Fruit fly (Drosophila melanogaster) whole organism, embryonic: ENCODE results near the gene ct.

Experiments used
- Atf6 ChIP-seq: fragments of 200-800 bp; sonication (Bioruptor generic); IDR thresholded peaks from 2 replicates; pipeline ENCODE4 v1.3.6; 2022; ENCODE audit warnings: missing biosample characterization, missing genetic modification characterization
- Awh ChIP-seq: fragments of 200-800 bp; sonication (Bioruptor generic); IDR thresholded peaks from 2 replicates; pipeline ENCODE4, ENCODE4 v1.3.6; 2022; ENCODE audit warnings: missing biosample characterization, missing genetic modification characterization
- B-H1 ChIP-seq: fragments of 200-800 bp; sonication (Bioruptor generic); IDR thresholded peaks from 3 replicates; pipeline ENCODE4 v1.3.6; 2022; ENCODE audit warnings: missing biosample characterization, missing genetic modification characterization
- Bgb ChIP-seq: fragments of 200-800 bp; sonication (Bioruptor generic); IDR thresholded peaks from 2 replicates; pipeline ENCODE4 v1.3.6; 2022; ENCODE audit warnings: missing biosample characterization, missing genetic modification characterization; ENCODE audit not compliant: partially characterized antibody
- CG10959 ChIP-seq: fragments of 200-800 bp; sonication (Bioruptor generic); IDR thresholded peaks from 2 replicates; pipeline ENCODE4 v1.3.6; 2022; ENCODE audit warnings: missing biosample characterization, missing genetic modification characterization
- CG18764 ChIP-seq: fragments of 200-800 bp; sonication (Bioruptor generic); optimal IDR thresholded peaks from 3 replicates; lab custom pipeline; 2016; ENCODE audit warnings: missing biosample characterization, missing genetic modification characterization
- CG2129 ChIP-seq: fragments of 200-800 bp; sonication (Bioruptor generic); IDR thresholded peaks from 2 replicates; pipeline ENCODE4 v1.3.6; 2022; ENCODE audit warnings: missing biosample characterization, missing genetic modification characterization; ENCODE audit not compliant: partially characterized antibody
- CG34224 ChIP-seq: fragments of 200-800 bp; sonication (Bioruptor generic); IDR thresholded peaks from 3 replicates; pipeline ENCODE4 v1.3.6; 2022; ENCODE audit warnings: missing biosample characterization, missing genetic modification characterization; ENCODE audit not compliant: partially characterized antibody
- CG34376 ChIP-seq: fragments of 200-800 bp; sonication (Bioruptor generic); optimal IDR thresholded peaks from 2 replicates; lab custom pipeline; 2018; ENCODE audit warnings: missing biosample characterization, mild to moderate bottlenecking, missing genetic modification characterization
- CG3838 ChIP-seq: fragments of 200-800 bp; sonication (Bioruptor generic); optimal IDR thresholded peaks from 3 replicates; lab custom pipeline; 2016; ENCODE audit warnings: missing biosample characterization, missing genetic modification characterization
- CG42726 ChIP-seq: fragments of 200-800 bp; sonication (Bioruptor generic); IDR thresholded peaks from 2 replicates; pipeline ENCODE4 v1.3.6; 2022; ENCODE audit warnings: missing biosample characterization, missing genetic modification characterization; ENCODE audit not compliant: partially characterized antibody
- CG6683 ChIP-seq: fragments of 200-800 bp; sonication (Bioruptor generic); optimal IDR thresholded peaks from 2 replicates; lab custom pipeline; 2017; ENCODE audit warnings: missing biosample characterization, mild to moderate bottlenecking, missing genetic modification characterization, missing genetic modification reagents
- CG6689 ChIP-seq: fragments of 200-800 bp; sonication (Bioruptor generic); IDR thresholded peaks from 2 replicates; pipeline ENCODE4 v1.3.6; 2022; ENCODE audit warnings: missing biosample characterization, missing genetic modification characterization
- CG8359 ChIP-seq: fragments of 200-800 bp; sonication (Bioruptor generic); optimal IDR thresholded peaks from 2 replicates; lab custom pipeline; 2017; ENCODE audit warnings: missing biosample characterization, mild to moderate bottlenecking, missing genetic modification characterization, borderline replicate concordance
- CG9817 ChIP-seq: fragments of 200-800 bp; sonication (Bioruptor generic); optimal IDR thresholded peaks from 2 replicates; lab custom pipeline; 2018; ENCODE audit warnings: missing biosample characterization, mild to moderate bottlenecking, missing genetic modification characterization, moderate library complexity
- CG9876 ChIP-seq: fragments of 200-800 bp; sonication (Bioruptor generic); optimal IDR thresholded peaks from 2 replicates; lab custom pipeline; 2016; ENCODE audit warnings: missing biosample characterization, missing genetic modification characterization
- CG9932 ChIP-seq: fragments of 200-800 bp; sonication (Bioruptor generic); IDR thresholded peaks from 2 replicates; pipeline ENCODE4 v1.3.6; 2022; ENCODE audit warnings: missing biosample characterization, missing genetic modification characterization
- CHES-1-like ChIP-seq: fragments of 200-800 bp; sonication (Bioruptor generic); optimal IDR thresholded peaks from 2 replicates; lab custom pipeline; 2016; ENCODE audit warnings: missing biosample characterization, missing genetic modification characterization
- Dek ChIP-seq: fragments of 200-800 bp; sonication (Bioruptor generic); optimal IDR thresholded peaks from 3 replicates; lab custom pipeline; 2019; ENCODE audit warnings: missing biosample characterization, mild to moderate bottlenecking, missing genetic modification characterization, moderate library complexity
- Dip2 ChIP-seq: fragments of 200-800 bp; sonication (Bioruptor generic); IDR thresholded peaks from 2 replicates; pipeline ENCODE4 v1.3.6; 2022; ENCODE audit warnings: missing biosample characterization, missing genetic modification characterization
- E2f2 ChIP-seq: fragments of 200-800 bp; sonication (Bioruptor generic); IDR thresholded peaks from 2 replicates; pipeline ENCODE4 v1.3.6; 2022; ENCODE audit warnings: missing biosample characterization, missing genetic modification characterization
- Fer3 ChIP-seq: fragments of 200-800 bp; sonication (Bioruptor generic); optimal IDR thresholded peaks from 2 replicates; lab custom pipeline; 2018; ENCODE audit warnings: missing biosample characterization, mild to moderate bottlenecking, missing genetic modification characterization, moderate library complexity
- Hr51 ChIP-seq, 2 experiments: fragments of 200-800 bp; sonication (Bioruptor generic); optimal IDR thresholded peaks; 2 replicates in 1 of 2; 3 replicates in 1 of 2; lab custom pipeline; 2016 to 2018; ENCODE audit warnings: missing biosample characterization in 2 of 2, missing genetic modification characterization in 2 of 2, mild to moderate bottlenecking in 1 of 2, moderate library complexity in 1 of 2
- MBD-R2 ChIP-seq: fragments of 200-800 bp; sonication (Bioruptor generic); IDR thresholded peaks from 2 replicates; pipeline ENCODE4 v1.3.6; 2022; ENCODE audit warnings: missing biosample characterization, missing genetic modification characterization
- MESR4 ChIP-seq: fragments of 200-800 bp; sonication (Bioruptor generic); optimal IDR thresholded peaks from 2 replicates; lab custom pipeline; 2018; ENCODE audit warnings: missing biosample characterization, mild to moderate bottlenecking, missing genetic modification characterization, moderate library complexity
- Max ChIP-seq: fragments of 200-800 bp; sonication (Bioruptor generic); optimal IDR thresholded peaks from 2 replicates; lab custom pipeline; 2016; ENCODE audit warnings: missing biosample characterization, mild to moderate bottlenecking, missing genetic modification characterization
- Med ChIP-seq: fragments of 200-800 bp; sonication (Bioruptor generic); peaks from one replicate; lab custom pipeline; 2016; ENCODE audit warnings: missing biosample characterization, missing genetic modification characterization, mild to moderate bottlenecking, inconsistent platforms, moderate library complexity
- Rfx ChIP-seq: fragments of 200-800 bp; sonication (Bioruptor generic); IDR thresholded peaks from 2 replicates; pipeline ENCODE4 v1.3.6; 2022; ENCODE audit warnings: missing biosample characterization, missing genetic modification characterization
- Sox102F ChIP-seq: fragments of 200-800 bp; sonication (Bioruptor generic); optimal IDR thresholded peaks from 2 replicates; lab custom pipeline; 2018; ENCODE audit warnings: missing biosample characterization, mild to moderate bottlenecking, missing genetic modification characterization, moderate library complexity
- Sry-β ChIP-seq: fragments of 200-800 bp; sonication (Bioruptor generic); optimal IDR thresholded peaks from 2 replicates; lab custom pipeline; 2018; ENCODE audit warnings: missing biosample characterization, mild to moderate bottlenecking, missing genetic modification characterization, moderate library complexity
- Sry-δ ChIP-seq: fragments of 200-800 bp; sonication (Bioruptor generic); optimal IDR thresholded peaks from 2 replicates; lab custom pipeline; 2016; ENCODE audit warnings: missing biosample characterization, missing genetic modification characterization
- Tbp ChIP-seq: fragments of >200 bp; optimal IDR thresholded peaks from 2 replicates; lab custom pipeline; 2018; ENCODE audit warnings: missing biosample characterization, missing genetic modification characterization
- aop ChIP-seq: fragments of 200-800 bp; sonication (Bioruptor generic); IDR thresholded peaks from 2 replicates; pipeline ENCODE4 v1.3.6; 2022; ENCODE audit warnings: missing biosample characterization, missing genetic modification characterization
- bbx ChIP-seq: fragments of 200-800 bp; sonication (Bioruptor generic); IDR thresholded peaks from 2 replicates; pipeline ENCODE4 v1.3.6; 2022; ENCODE audit warnings: missing biosample characterization, missing genetic modification characterization; ENCODE audit not compliant: partially characterized antibody
- bcd ChIP-seq: fragments of 200-800 bp; sonication (Bioruptor generic); optimal IDR thresholded peaks from 2 replicates; lab custom pipeline; 2017; ENCODE audit warnings: missing biosample characterization, mild to moderate bottlenecking, missing genetic modification characterization
- emc ChIP-seq: fragments of 200-800 bp; sonication (Bioruptor generic); optimal IDR thresholded peaks from 2 replicates; lab custom pipeline; 2016; ENCODE audit warnings: missing biosample characterization, missing genetic modification characterization
- fd3F ChIP-seq: fragments of 200-800 bp; sonication (Bioruptor generic); optimal IDR thresholded peaks from 2 replicates; lab custom pipeline; 2018; ENCODE audit warnings: missing biosample characterization, mild to moderate bottlenecking, missing genetic modification characterization, moderate library complexity
- gcm2 ChIP-seq: fragments of 200-800 bp; sonication (Bioruptor generic); optimal IDR thresholded peaks from 2 replicates; lab custom pipeline; 2016; ENCODE audit warnings: missing biosample characterization, missing genetic modification characterization
- gro ChIP-seq: fragments of 200-800 bp; sonication (Bioruptor generic); optimal IDR thresholded peaks from 2 replicates; lab custom pipeline; 2016; ENCODE audit warnings: missing biosample characterization, missing genetic modification characterization
- hbn ChIP-seq: fragments of 200-800 bp; sonication (Bioruptor generic); IDR thresholded peaks from 2 replicates; pipeline ENCODE4 v1.3.6; 2022; ENCODE audit warnings: missing biosample characterization, missing genetic modification characterization; ENCODE audit not compliant: partially characterized antibody
- jigr1 ChIP-seq: fragments of 200-800 bp; sonication (Bioruptor generic); IDR thresholded peaks from 3 replicates; pipeline ENCODE4 v1.3.6; 2022; ENCODE audit warnings: missing biosample characterization, missing genetic modification characterization
- jumu ChIP-seq: fragments of 200-800 bp; sonication (Bioruptor generic); optimal IDR thresholded peaks from 3 replicates; lab custom pipeline; 2016; ENCODE audit warnings: missing biosample characterization, missing genetic modification characterization
- lola ChIP-seq, 3 experiments: fragments of >200 bp in 2 of 3; fragments of 200-800 bp in 1 of 3; sonication (Bioruptor generic) in 1 of 3; optimal IDR thresholded peaks; 2 replicates each; lab custom pipeline; 2017 to 2019; ENCODE audit warnings: missing biosample characterization in 3 of 3, missing genetic modification characterization in 3 of 3, mild to moderate bottlenecking in 1 of 3, moderate library complexity in 1 of 3
- ranshi ChIP-seq: fragments of 200-800 bp; sonication (Bioruptor generic); IDR thresholded peaks from 2 replicates; pipeline ENCODE4 v1.3.6; 2022; ENCODE audit warnings: missing biosample characterization, missing genetic modification characterization
- shn ChIP-seq: fragments of 200-800 bp; sonication (Bioruptor generic); optimal IDR thresholded peaks from 3 replicates; lab custom pipeline; 2016; ENCODE audit warnings: missing biosample characterization, missing genetic modification characterization
- sisA ChIP-seq: fragments of 200-800 bp; sonication (Bioruptor generic); IDR thresholded peaks from 2 replicates; pipeline ENCODE4 v1.3.6; 2022; ENCODE audit warnings: missing biosample characterization, missing genetic modification characterization
- unpg ChIP-seq: fragments of 200-800 bp; sonication (Bioruptor generic); optimal IDR thresholded peaks from 3 replicates; lab custom pipeline; 2018; ENCODE audit warnings: missing biosample characterization, mild to moderate bottlenecking, missing genetic modification characterization, moderate library complexity
- z ChIP-seq: fragments of 200-800 bp; sonication (Bioruptor generic); IDR thresholded peaks from 3 replicates; pipeline ENCODE4 v1.3.6; 2022; ENCODE audit warnings: missing biosample characterization, missing genetic modification characterization

The ct gene

DNA sequence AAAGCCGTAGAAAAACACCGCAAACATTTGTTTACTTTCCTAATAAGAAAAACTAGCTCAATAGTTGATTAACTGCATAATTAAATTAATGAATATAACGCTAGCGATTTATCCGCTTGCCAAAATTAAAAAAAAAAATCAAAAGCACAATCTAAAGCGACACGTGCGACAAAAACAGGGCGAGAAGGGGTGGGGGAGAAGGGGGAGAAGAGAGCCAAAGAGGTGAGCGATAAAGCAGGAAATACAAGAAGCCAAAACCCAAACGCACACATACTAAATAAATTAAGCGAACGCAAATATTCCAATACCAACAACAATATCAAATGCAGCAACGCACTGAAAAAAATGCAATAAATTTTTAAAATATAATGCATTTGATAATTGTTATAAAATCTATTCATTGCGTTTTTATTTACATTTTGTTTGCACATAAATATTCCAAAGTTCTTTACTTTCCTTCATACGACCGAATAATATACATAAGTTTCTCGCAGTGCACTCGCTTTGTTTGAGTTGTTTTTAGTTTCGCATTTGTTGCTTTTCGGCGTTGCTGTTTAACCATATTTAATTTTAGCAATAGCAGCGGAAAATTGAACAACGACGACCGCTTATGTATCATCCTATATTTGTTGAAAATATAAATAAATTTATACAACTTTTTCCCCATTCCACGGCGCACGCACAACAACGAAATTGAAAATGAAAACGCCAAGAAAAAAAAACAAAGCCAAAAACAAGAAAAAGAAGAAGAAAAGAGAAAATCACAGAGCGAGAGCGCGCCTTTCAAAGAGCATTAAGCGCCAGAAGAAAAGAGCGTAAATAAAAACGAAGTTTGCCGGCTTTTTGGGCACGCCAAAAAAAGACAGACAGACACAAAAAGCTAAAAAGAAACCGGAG is 90.0 kb downstream of the ct start (continued):
- TF ChIP-seq CG3838: peak; percentile 86
- no peak for TF ChIP-seq CG2129
- TF ChIP-seq Fer3: peak; percentile 97
- TF ChIP-seq bbx (GFP tag; lab: Robert Waterston, UW): no peak
- 0 out of 2 replicates have a peak, but pooled peaks have one; percentile 62 for TF ChIP-seq Dip2 (GFP tag; lab: Robert Waterston, UW)
- peak; percentile 82 for TF ChIP-seq CG10959 (GFP tag; lab: Robert Waterston, UW)
- peak in 1 of 3 experiments; percentile 83 for TF ChIP-seq lola (GFP tag; optimal IDR thresholded peaks at IDR 0.05; lab: Kevin White, UChicago)
- peak; percentile 95 for TF ChIP-seq CG9817 (tag; lab: Kevin White, UChicago)
- peak; percentile 85 for TF ChIP-seq CG18764 (GFP tag; lab: Kevin White, UChicago)
- peak; percentile 96 for TF ChIP-seq fd3F (GFP tag; lab: Kevin White, UChicago)
- peak; percentile 79 for TF ChIP-seq shn (GFP tag; lab: Kevin White, UChicago)
- TF ChIP-seq Atf6 (GFP tag; lab: Robert Waterston, UW): peak; percentile 98
- peak; percentile 98 for TF ChIP-seq Med (GFP tag; lab: Kevin White, UChicago)
- TF ChIP-seq sisA: peak; percentile 96
- TF ChIP-seq CG42726 (GFP tag; lab: Robert Waterston, UW): no peak
- TF ChIP-seq Tbp (GFP tag; lab: Kevin White, UChicago): no peak
- TF ChIP-seq B-H1 (GFP tag; lab: Robert Waterston, UW): peak; percentile 96
- peak; percentile 86 for TF ChIP-seq CG8359 (GFP tag; lab: Kevin White, UChicago)
- TF ChIP-seq jigr1 (GFP tag; lab: Robert Waterston, UW): peak; percentile 88
- no peak for TF ChIP-seq CG34224
- TF ChIP-seq Sry-β (GFP tag; lab: Kevin White, UChicago): peak; percentile 55
- peak; percentile 66 for TF ChIP-seq CG9876
- TF ChIP-seq unpg (GFP tag; lab: Kevin White, UChicago): peak; percentile 97
- no peak for TF ChIP-seq hbn (GFP tag; lab: Robert Waterston, UW)
- no peak for TF ChIP-seq Bgb
- peak; percentile 96 for TF ChIP-seq Dek (tag; lab: Kevin White, UChicago)
- peak; percentile 81 for TF ChIP-seq jumu
- TF ChIP-seq ranshi (GFP tag; lab: Robert Waterston, UW): peak; percentile 95
- peak; percentile 91 for TF ChIP-seq gro (GFP tag; lab: Kevin White, UChicago)
- peak; percentile 95 for TF ChIP-seq Awh (GFP tag; lab: Robert Waterston, UW)
- TF ChIP-seq Max (GFP tag; lab: Kevin White, UChicago): peak; percentile 92
- peak; percentile 97 for TF ChIP-seq Rfx
- peak; percentile 88 to 98 for TF ChIP-seq Hr51 (GFP tag; optimal IDR thresholded peaks at IDR 0.05; lab: Kevin White, UChicago)
- peak; percentile 82 for TF ChIP-seq E2f2 (GFP tag; lab: Robert Waterston, UW)
- TF ChIP-seq emc: peak; percentile 86
- peak; percentile 86 for TF ChIP-seq gcm2 (GFP tag; lab: Kevin White, UChicago)
- peak; percentile 61; the same call in 1 of the 3 replicates for TF ChIP-seq z (GFP tag; lab: Robert Waterston, UW)
- peak; percentile 98 for TF ChIP-seq CHES-1-like
- peak; percentile 96 for TF ChIP-seq bcd
- peak; percentile 57 for TF ChIP-seq Sry-δ (GFP tag; lab: Kevin White, UChicago)
- TF ChIP-seq CG6683 (GFP tag; lab: Kevin White, UChicago): peak; percentile 89
- peak; percentile 91 for TF ChIP-seq MBD-R2 (GFP tag; lab: Robert Waterston, UW)
- peak; percentile 80; the same call in 1 of the 2 replicates for TF ChIP-seq aop (GFP tag; lab: Robert Waterston, UW)
- peak; percentile 99 for TF ChIP-seq Sox102F (GFP tag; lab: Kevin White, UChicago)
- peak; percentile 31 for TF ChIP-seq MESR4 (GFP tag; lab: Kevin White, UChicago)
- peak; percentile 87 for TF ChIP-seq CG34376 (GFP tag; lab: Kevin White, UChicago)
- TF ChIP-seq CG9932: peak; percentile 93
- peak; percentile 95 for TF ChIP-seq CG6689 (GFP tag; lab: Robert Waterston, UW)
